Fruit fly (Drosophila melanogaster): Measurements from ENCODE around the gene Dop1R1.

Gene Dop1R1

dm6 chr3R:14125479-14126121, 89.0 kb downstream of the Dop1R1 start, which contains the start of the genes 140up and Polr2B (continued):
- TF ChIP-seq CG2116 (GFP tag; optimal IDR thresholded peaks at IDR 0.05) (peak; percentile 76), CG12155 (GFP tag; optimal IDR thresholded peaks at IDR 0.05) (peak; percentile 94), CG11085 (GFP tag; IDR thresholded peaks at IDR 0.05) (peak; percentile 94), CG2678 (tag; optimal IDR thresholded peaks at IDR 0.05) (peak; percentile 94)

dm6 chr3R:14122347-14122812, 92.2 kb downstream of the Dop1R1 start, which contains the start of the genes Abi and twf:
Abi (minus strand) TSS chr3R:14122420.
twf (plus strand) TSS chr3R:14122654.
- TF ChIP-seq Atf6 (GFP tag; IDR thresholded peaks at IDR 0.05) (peak; percentile 65), Sox100B (GFP tag; optimal IDR thresholded peaks at IDR 0.05) (peak; percentile 53), h (optimal IDR thresholded peaks at IDR 0.05) (no peak), Scr (GFP tag; IDR thresholded peaks at IDR 0.05; ENCODE audit: partially characterized antibody) (no peak), az2 (GFP tag; optimal IDR thresholded peaks at IDR 0.05) (peak; percentile 70), Chrac-16 (GFP tag; optimal IDR thresholded peaks at IDR 0.05) (peak; percentile 77), fd3F (GFP tag; optimal IDR thresholded peaks at IDR 0.05) (peak; percentile 15), nerfin-1 (tag; optimal IDR thresholded peaks at IDR 0.05) (peak; percentile 25), shn (GFP tag; optimal IDR thresholded peaks at IDR 0.05) (peak; percentile 39), CG32767 (GFP tag; IDR thresholded peaks at IDR 0.05) (no peak), CG16863 (GFP tag; optimal IDR thresholded peaks at IDR 0.05) (peak; percentile 59), kni (GFP tag; optimal IDR thresholded peaks at IDR 0.05) (no peak), CG13624 (GFP tag; optimal IDR thresholded peaks at IDR 0.05) (peak; percentile 39), jumu (GFP tag; optimal IDR thresholded peaks at IDR 0.05) (peak; percentile 51), fu2 (GFP tag; optimal IDR thresholded peaks at IDR 0.05) (peak; percentile 74), ATbp (GFP tag; optimal IDR thresholded peaks at IDR 0.05) (no peak), CG9876 (GFP tag; optimal IDR thresholded peaks at IDR 0.05) (no peak), CG31388 (GFP tag; optimal IDR thresholded peaks at IDR 0.05) (peak; percentile 7), CG10565 (GFP tag; optimal IDR thresholded peaks at IDR 0.05) (no peak), Spps (tag; optimal IDR thresholded peaks at IDR 0.05) (peak; percentile 29), CG7928 (GFP tag; optimal IDR thresholded peaks at IDR 0.05) (no peak), CG13296 (GFP tag; optimal IDR thresholded peaks at IDR 0.05) (peak; percentile 23), CG13123 (GFP tag; optimal IDR thresholded peaks at IDR 0.05) (peak; percentile 75), B-H1 (GFP tag; IDR thresholded peaks at IDR 0.05) (no peak; the same call in 2 of the 3 replicates), lola (GFP tag; optimal IDR thresholded peaks at IDR 0.05) (peak in 1 of 3 experiments; percentile 63), trem (tag; optimal IDR thresholded peaks at IDR 0.05) (peak; percentile 75), CG7987 (GFP tag; optimal IDR thresholded peaks at IDR 0.05) (no peak), CG6175 (GFP tag; IDR thresholded peaks at IDR 0.05) (0 out of 3 replicates have a peak, but pooled peaks have one; percentile 16), CG12219 (GFP tag; optimal IDR thresholded peaks at IDR 0.05) (no peak), CG6272 (GFP tag; IDR thresholded peaks at IDR 0.05) (peak; percentile 47; the same call in 1 of the 2 replicates), CG1024 (GFP tag; IDR thresholded peaks at IDR 0.05) (no peak), Oli (tag; optimal IDR thresholded peaks at IDR 0.05) (peak; percentile 47), amos (GFP tag; IDR thresholded peaks at IDR 0.05; ENCODE audit: partially characterized antibody) (no peak), Doc2 (GFP tag; IDR thresholded peaks at IDR 0.05) (no peak), zfh1 (GFP tag; IDR thresholded peaks at IDR 0.05) (peak; percentile 71; the same call in 2 of the 3 replicates), CG15073 (GFP tag; optimal IDR thresholded peaks at IDR 0.05) (no peak), CG8924 (tag; optimal IDR thresholded peaks at IDR 0.05) (peak; percentile 24), CG16815 (GFP tag; optimal IDR thresholded peaks at IDR 0.05) (peak; percentile 43), lmd (GFP tag; IDR thresholded peaks at IDR 0.05) (peak; percentile 54), bowl (GFP tag; IDR thresholded peaks at IDR 0.05) (no peak), cg (GFP tag; optimal IDR thresholded peaks at IDR 0.05) (no peak), CG6813 (GFP tag; optimal IDR thresholded peaks at IDR 0.05) (no peak), D19A (tag; optimal IDR thresholded peaks at IDR 0.05) (no peak), ind (GFP tag; optimal IDR thresholded peaks at IDR 0.05) (peak; percentile 74)
